Fruit fly (Drosophila melanogaster) whole organism, embryonic: ENCODE results near the gene Sqor.

Source experiments
- CG11398 ChIP-seq: fragments of 200-800 bp; sonication (Bioruptor generic); optimal IDR thresholded peaks from 2 replicates; lab custom pipeline; 2016; ENCODE audit warnings: missing biosample characterization, missing genetic modification characterization
- CG1233 ChIP-seq: fragments of 200-800 bp; sonication (Bioruptor generic); optimal IDR thresholded peaks from 4 replicates; lab custom pipeline; 2018; ENCODE audit warnings: missing biosample characterization, mild to moderate bottlenecking, missing genetic modification characterization
- CG12659 ChIP-seq: fragments of 200-800 bp; sonication (Bioruptor generic); optimal IDR thresholded peaks from 3 replicates; lab custom pipeline; 2017; ENCODE audit warnings: mild to moderate bottlenecking, missing biosample characterization, missing genetic modification reagents, missing genetic modification characterization
- CG14050 ChIP-seq: fragments of 200-800 bp; sonication (Bioruptor generic); IDR thresholded peaks from 3 replicates; pipeline ENCODE4 v1.3.6; 2022; ENCODE audit warnings: missing biosample characterization, missing genetic modification characterization
- CG15073 ChIP-seq: fragments of 200-800 bp; sonication (Bioruptor generic); optimal IDR thresholded peaks from 2 replicates; lab custom pipeline; 2016; ENCODE audit warnings: missing biosample characterization, missing genetic modification characterization
- CG16779 ChIP-seq: fragments of 200-800 bp; sonication (Bioruptor generic); IDR thresholded peaks from 2 replicates; pipeline ENCODE4 v1.3.6; 2022; ENCODE audit warnings: missing biosample characterization, missing genetic modification characterization
- CG17361 ChIP-seq: fragments of 200-800 bp; sonication (Bioruptor generic); IDR thresholded peaks from 3 replicates; pipeline ENCODE4 v1.3.6; 2022; ENCODE audit warnings: missing biosample characterization, missing genetic modification characterization
- CG2202 ChIP-seq: fragments of 200-800 bp; sonication (Bioruptor generic); optimal IDR thresholded peaks from 2 replicates; lab custom pipeline; 2018; ENCODE audit warnings: missing biosample characterization, mild to moderate bottlenecking, missing genetic modification characterization
- CG2712 ChIP-seq: fragments of 200-800 bp; optimal IDR thresholded peaks from 3 replicates; lab custom pipeline; 2019; ENCODE audit warnings: missing biosample characterization, mild to moderate bottlenecking, missing genetic modification characterization, moderate library complexity
- CG31441 ChIP-seq: fragments of 200-800 bp; sonication (Bioruptor generic); IDR thresholded peaks from 2 replicates; pipeline ENCODE4 v1.3.6; 2022; ENCODE audit warnings: missing biosample characterization, missing genetic modification characterization
- CG3995 ChIP-seq: fragments of 200-800 bp; sonication (Bioruptor generic); optimal IDR thresholded peaks from 3 replicates; lab custom pipeline; 2016; ENCODE audit warnings: missing biosample characterization, missing genetic modification characterization
- CG42726 ChIP-seq: fragments of 200-800 bp; sonication (Bioruptor generic); IDR thresholded peaks from 2 replicates; pipeline ENCODE4 v1.3.6; 2022; ENCODE audit warnings: missing biosample characterization, missing genetic modification characterization; ENCODE audit not compliant: partially characterized antibody
- CG4617 ChIP-seq: fragments of 200-800 bp; sonication (Bioruptor generic); optimal IDR thresholded peaks from 3 replicates; lab custom pipeline; 2016; ENCODE audit warnings: missing biosample characterization, missing genetic modification characterization, borderline replicate concordance
- CG4820 ChIP-seq: fragments of 200-800 bp; sonication (Bioruptor generic); optimal IDR thresholded peaks from 3 replicates; lab custom pipeline; 2016; ENCODE audit warnings: missing biosample characterization, missing genetic modification characterization
- CG8359 ChIP-seq: fragments of 200-800 bp; sonication (Bioruptor generic); optimal IDR thresholded peaks from 2 replicates; lab custom pipeline; 2017; ENCODE audit warnings: missing biosample characterization, mild to moderate bottlenecking, missing genetic modification characterization, borderline replicate concordance
- CHES-1-like ChIP-seq: fragments of 200-800 bp; sonication (Bioruptor generic); optimal IDR thresholded peaks from 2 replicates; lab custom pipeline; 2016; ENCODE audit warnings: missing biosample characterization, missing genetic modification characterization
- Camta ChIP-seq: fragments of 200-800 bp; sonication (Bioruptor generic); optimal IDR thresholded peaks from 2 replicates; lab custom pipeline; 2016; ENCODE audit warnings: missing biosample characterization, missing genetic modification characterization
- CkIIα-i1 ChIP-seq: fragments of 200-800 bp; sonication (Bioruptor generic); IDR thresholded peaks from 2 replicates; pipeline ENCODE4 v1.3.6; 2022; ENCODE audit warnings: missing biosample characterization, missing genetic modification characterization
- E2f2 ChIP-seq: fragments of 200-800 bp; sonication (Bioruptor generic); IDR thresholded peaks from 2 replicates; pipeline ENCODE4 v1.3.6; 2022; ENCODE audit warnings: missing biosample characterization, missing genetic modification characterization
- HLHmδ ChIP-seq: fragments of 200-800 bp; sonication (Bioruptor generic); optimal IDR thresholded peaks from 2 replicates; lab custom pipeline; 2018; ENCODE audit warnings: missing biosample characterization, mild to moderate bottlenecking, missing genetic modification characterization, moderate library complexity
- Hr51 ChIP-seq, 2 experiments: fragments of 200-800 bp; sonication (Bioruptor generic); optimal IDR thresholded peaks; 2 replicates in 1 of 2; 3 replicates in 1 of 2; lab custom pipeline; 2016 to 2018; ENCODE audit warnings: missing biosample characterization in 2 of 2, missing genetic modification characterization in 2 of 2, mild to moderate bottlenecking in 1 of 2, moderate library complexity in 1 of 2
- MBD-R2 ChIP-seq: fragments of 200-800 bp; sonication (Bioruptor generic); IDR thresholded peaks from 2 replicates; pipeline ENCODE4 v1.3.6; 2022; ENCODE audit warnings: missing biosample characterization, missing genetic modification characterization
- Meics ChIP-seq: fragments of 200-800 bp; sonication (Bioruptor generic); optimal IDR thresholded peaks from 2 replicates; lab custom pipeline; 2017; ENCODE audit warnings: missing biosample characterization, mild to moderate bottlenecking, missing genetic modification characterization
- NK7.1 ChIP-seq: fragments of 200-800 bp; sonication (Bioruptor generic); optimal IDR thresholded peaks from 3 replicates; lab custom pipeline; 2016; ENCODE audit warnings: missing biosample characterization, missing genetic modification characterization
- Ptx1 ChIP-seq: fragments of 200-800 bp; sonication (Bioruptor generic); IDR thresholded peaks from 2 replicates; pipeline ENCODE4 v1.3.6; 2022; ENCODE audit warnings: missing biosample characterization, missing genetic modification characterization
- Sox100B ChIP-seq: fragments of 200-800 bp; sonication (Bioruptor generic); optimal IDR thresholded peaks from 3 replicates; lab custom pipeline; 2018; ENCODE audit warnings: missing biosample characterization, mild to moderate bottlenecking, missing genetic modification characterization
- Spps ChIP-seq: fragments of 200-800 bp; sonication (Bioruptor generic); optimal IDR thresholded peaks from 2 replicates; lab custom pipeline; 2018; ENCODE audit warnings: missing biosample characterization, mild to moderate bottlenecking, missing genetic modification characterization
- Trl ChIP-seq, 3 experiments: fragments of >200 bp in 2 of 3; fragments of 200-800 bp in 1 of 3; sonication (Bioruptor generic) in 1 of 3; optimal IDR thresholded peaks; 2 replicates in 1 of 3; 3 replicates in 2 of 3; lab custom pipeline; 2016 to 2017; ENCODE audit warnings: missing biosample characterization in 1 of 3, missing genetic modification characterization in 1 of 3
- YL-1 ChIP-seq: fragments of 200-800 bp; sonication (Bioruptor generic); optimal IDR thresholded peaks from 3 replicates; lab custom pipeline; 2017; ENCODE audit warnings: missing biosample characterization, mild to moderate bottlenecking, missing genetic modification characterization
- amos ChIP-seq: fragments of 200-800 bp; sonication (Bioruptor generic); IDR thresholded peaks from 2 replicates; pipeline ENCODE4 v1.3.6; 2022; ENCODE audit warnings: missing biosample characterization, missing genetic modification characterization; ENCODE audit not compliant: partially characterized antibody
- ara ChIP-seq: fragments of 200-800 bp; sonication (Bioruptor generic); IDR thresholded peaks from 2 replicates; pipeline ENCODE4 v1.3.6; 2022; ENCODE audit warnings: missing biosample characterization, missing genetic modification characterization
- bsh ChIP-seq, 2 experiments: fragments of 200-800 bp; sonication (Bioruptor generic); optimal IDR thresholded peaks; 2 replicates each; lab custom pipeline; 2017 to 2018; ENCODE audit warnings: mild to moderate bottlenecking in 2 of 2, missing biosample characterization in 2 of 2, missing genetic modification characterization in 2 of 2, moderate library complexity in 1 of 2
- crp ChIP-seq, 2 experiments: fragments of 200-800 bp; sonication (Bioruptor generic); optimal IDR thresholded peaks; 2 replicates in 1 of 2; 3 replicates in 1 of 2; lab custom pipeline; 2017; ENCODE audit warnings: missing biosample characterization in 2 of 2, missing genetic modification characterization in 2 of 2, mild to moderate bottlenecking in 1 of 2, moderate library complexity in 1 of 2
- danr ChIP-seq: fragments of 200-800 bp; sonication (Bioruptor generic); IDR thresholded peaks from 2 replicates; pipeline ENCODE4 v1.3.6; 2022; ENCODE audit warnings: missing biosample characterization, missing genetic modification characterization
- fd3F ChIP-seq: fragments of 200-800 bp; sonication (Bioruptor generic); optimal IDR thresholded peaks from 2 replicates; lab custom pipeline; 2018; ENCODE audit warnings: missing biosample characterization, mild to moderate bottlenecking, missing genetic modification characterization, moderate library complexity
- grau ChIP-seq: fragments of 200-800 bp; optimal IDR thresholded peaks from 3 replicates; lab custom pipeline; 2019; ENCODE audit warnings: missing biosample characterization, mild to moderate bottlenecking, missing genetic modification characterization, moderate library complexity
- insv ChIP-seq, 2 experiments: fragments of 200-800 bp; sonication (Bioruptor generic); optimal IDR thresholded peaks; 3 replicates each; lab custom pipeline; 2016 to 2018; ENCODE audit warnings: missing biosample characterization in 2 of 2, missing genetic modification characterization in 2 of 2
- lilli ChIP-seq: fragments of 200-800 bp; sonication (Bioruptor generic); optimal IDR thresholded peaks from 3 replicates; lab custom pipeline; 2016; ENCODE audit warnings: missing biosample characterization, missing genetic modification characterization
- mam ChIP-seq: fragments of 200-800 bp; sonication (Bioruptor generic); optimal IDR thresholded peaks from 3 replicates; lab custom pipeline; 2016; ENCODE audit warnings: missing biosample characterization, missing genetic modification characterization
- otp ChIP-seq: fragments of 200-800 bp; sonication (Bioruptor generic); IDR thresholded peaks from 3 replicates; pipeline ENCODE4, ENCODE4 v1.3.6; 2022; ENCODE audit warnings: missing biosample characterization, missing genetic modification characterization
- pita ChIP-seq: fragments of 200-800 bp; sonication (Bioruptor generic); optimal IDR thresholded peaks from 2 replicates; lab custom pipeline; 2017; ENCODE audit warnings: missing biosample characterization, mild to moderate bottlenecking, missing genetic modification characterization
- prd ChIP-seq, 3 experiments: fragments of >200 bp in 2 of 3; fragments of 200-800 bp in 1 of 3; sonication (Bioruptor generic) in 1 of 3; optimal IDR thresholded peaks in 2 of 3; IDR thresholded peaks in 1 of 3; 2 replicates in 2 of 3; 3 replicates in 1 of 3; pipeline versions ENCODE4 v1.3.6 to Lab custom; 2017 to 2022; ENCODE audit warnings: missing biosample characterization in 1 of 3, missing genetic modification characterization in 1 of 3
- pros ChIP-seq: fragments of 200-800 bp; sonication (Bioruptor generic); optimal IDR thresholded peaks from 3 replicates; lab custom pipeline; 2019; ENCODE audit warnings: missing biosample characterization, mild to moderate bottlenecking, missing genetic modification characterization, moderate library complexity
- repo ChIP-seq: fragments of 200-800 bp; sonication (Bioruptor generic); optimal IDR thresholded peaks from 2 replicates; lab custom pipeline; 2016; ENCODE audit warnings: missing biosample characterization, missing genetic modification characterization
- sd ChIP-seq: fragments of 200-800 bp; sonication (Bioruptor generic); optimal IDR thresholded peaks from 3 replicates; lab custom pipeline; 2018; ENCODE audit warnings: missing biosample characterization, mild to moderate bottlenecking, missing genetic modification characterization, moderate library complexity
- sisA ChIP-seq: fragments of 200-800 bp; sonication (Bioruptor generic); IDR thresholded peaks from 2 replicates; pipeline ENCODE4 v1.3.6; 2022; ENCODE audit warnings: missing biosample characterization, missing genetic modification characterization
- sr ChIP-seq: fragments of 200-800 bp; sonication (Bioruptor generic); IDR thresholded peaks from 3 replicates; pipeline ENCODE4 v1.3.6; 2022; ENCODE audit warnings: missing biosample characterization, missing genetic modification characterization
- tx ChIP-seq: fragments of 200-800 bp; sonication (Bioruptor generic); optimal IDR thresholded peaks from 2 replicates; lab custom pipeline; 2016; ENCODE audit warnings: missing biosample characterization, missing genetic modification characterization
- wek ChIP-seq: fragments of 200-800 bp; sonication (Bioruptor generic); optimal IDR thresholded peaks from 3 replicates; lab custom pipeline; 2018; ENCODE audit warnings: missing biosample characterization, mild to moderate bottlenecking, missing genetic modification characterization, moderate library complexity

Gene Sqor

DNA sequence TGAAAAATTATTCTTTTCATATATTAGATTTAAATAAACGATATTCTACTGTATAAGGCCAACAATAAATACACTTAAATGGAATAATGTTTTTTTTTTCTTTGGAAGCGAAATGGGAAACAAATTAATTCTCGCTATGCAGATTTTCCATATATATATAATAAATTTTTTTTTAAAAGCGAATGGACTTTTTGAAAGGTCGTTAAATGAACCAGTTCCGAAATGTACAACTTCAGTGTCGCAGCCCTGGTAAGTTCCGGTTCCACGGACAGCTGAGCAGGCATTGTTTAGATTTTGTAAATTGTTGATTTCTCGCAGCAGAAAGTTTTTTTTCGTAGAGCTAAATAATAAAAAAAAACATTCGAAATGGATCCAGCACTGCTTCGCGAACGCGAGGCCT lies 46.8 kb downstream of the Sqor start, which contains the start of gene TfIIEbeta (continued):
- TF ChIP-seq Spps: peak; percentile 11
- TF ChIP-seq CG8359 (GFP tag; lab: Kevin White, UChicago): no peak
- no peak; the same call in 1 of the 2 replicates for TF ChIP-seq CG31441 (GFP tag; lab: Robert Waterston, UW)
- TF ChIP-seq pros: no peak
- TF ChIP-seq amos: peak; percentile 42; the same call in 1 of the 2 replicates
- TF ChIP-seq sd (tag; lab: Kevin White, UChicago): peak; percentile 73
- no peak for TF ChIP-seq Hr51 (GFP tag; optimal IDR thresholded peaks at IDR 0.05; lab: Kevin White, UChicago)
- TF ChIP-seq CG11398 (GFP tag; lab: Kevin White, UChicago): no peak
- TF ChIP-seq prd (optimal IDR thresholded peaks at IDR 0.05; lab: Kevin White, UChicago): no peak
- TF ChIP-seq prd (GFP tag; IDR thresholded peaks at IDR 0.05; lab: Robert Waterston, UW): peak; percentile 18; the same call in 1 of the 3 replicates
- no peak for TF ChIP-seq HLHmδ
- peak; percentile 61 for TF ChIP-seq YL-1 (GFP tag; lab: Kevin White, UChicago)
- peak; percentile 24; the same call in 1 of the 3 replicates for TF ChIP-seq CG14050
- peak; percentile 6 for TF ChIP-seq CG4617
- no peak for TF ChIP-seq fd3F (GFP tag; lab: Kevin White, UChicago)
- TF ChIP-seq MBD-R2: peak; percentile 92
- no peak for TF ChIP-seq CG2202 (tag; lab: Kevin White, UChicago)
- no peak for TF ChIP-seq tx (GFP tag; lab: Kevin White, UChicago)
- TF ChIP-seq CG4820 (GFP tag; lab: Kevin White, UChicago): no peak
- no peak for TF ChIP-seq pita (GFP tag; lab: Kevin White, UChicago)
- TF ChIP-seq CG17361 (GFP tag; lab: Robert Waterston, UW): peak; percentile 55; the same call in 2 of the 3 replicates
- TF ChIP-seq lilli: peak; percentile 13
- peak; percentile 58 for TF ChIP-seq Sox100B (GFP tag; lab: Kevin White, UChicago)
- no peak for TF ChIP-seq CkIIα-i1 (GFP tag; lab: Robert Waterston, UW)
- no peak for TF ChIP-seq CHES-1-like
- TF ChIP-seq danr (GFP tag; lab: Robert Waterston, UW): no peak
- no peak for TF ChIP-seq CG15073 (GFP tag; lab: Kevin White, UChicago)
- TF ChIP-seq insv (GFP tag; optimal IDR thresholded peaks at IDR 0.05; lab: Kevin White, UChicago): peak in 1 of 2 experiments; percentile 7
- peak; percentile 32 for TF ChIP-seq CG2712
- no peak for TF ChIP-seq ara
- no peak for TF ChIP-seq mam (GFP tag; lab: Kevin White, UChicago)
- no peak for TF ChIP-seq sr (GFP tag; lab: Robert Waterston, UW)
- peak; percentile 37 for TF ChIP-seq CG1233 (GFP tag; lab: Kevin White, UChicago)
- TF ChIP-seq grau (tag; lab: Kevin White, UChicago): peak; percentile 32
- no peak for TF ChIP-seq NK7.1 (GFP tag; lab: Kevin White, UChicago)
- TF ChIP-seq bsh (GFP tag; optimal IDR thresholded peaks at IDR 0.05; lab: Kevin White, UChicago): peak in 1 of 2 experiments; percentile 55
- no peak for TF ChIP-seq Trl (optimal IDR thresholded peaks at IDR 0.05; lab: Kevin White, UChicago)
- no peak for TF ChIP-seq Trl (GFP tag; optimal IDR thresholded peaks at IDR 0.05; lab: Kevin White, UChicago)
- TF ChIP-seq CG3995 (GFP tag; lab: Kevin White, UChicago): no peak
- TF ChIP-seq Meics (GFP tag; lab: Kevin White, UChicago): peak; percentile 53
- TF ChIP-seq crp (GFP tag; optimal IDR thresholded peaks at IDR 0.05; lab: Kevin White, UChicago): peak; percentile 68 to 92
- peak; percentile 6; the same call in 1 of the 2 replicates for TF ChIP-seq CG42726 (GFP tag; lab: Robert Waterston, UW)
- TF ChIP-seq Camta (GFP tag; lab: Kevin White, UChicago): no peak
- peak; percentile 47 for TF ChIP-seq Ptx1 (GFP tag; lab: Robert Waterston, UW)
- TF ChIP-seq CG16779 (GFP tag; lab: Robert Waterston, UW): no peak
- no peak for TF ChIP-seq repo (GFP tag; lab: Kevin White, UChicago)
- no peak for TF ChIP-seq otp (GFP tag; lab: Robert Waterston, UW)
- TF ChIP-seq CG12659 (GFP tag; lab: Kevin White, UChicago): peak; percentile 40
- TF ChIP-seq E2f2: peak; percentile 44
- TF ChIP-seq sisA (GFP tag; lab: Robert Waterston, UW): peak; percentile 14; the same call in 1 of the 2 replicates
- TF ChIP-seq wek: no peak
